Worm (Caenorhabditis elegans) whole organism, dauer: ENCODE measurements around the gene VB0395L.1.
"Not testable (repeated sequence)": the region's sequence is repeated elsewhere in the genome, so short reads cannot be mapped to it uniquely, and the experiment has no call there.

ENCODE experiments used
- unc-62 ChIP-seq: sonication (generic microtip); optimal IDR thresholded peaks from 2 replicates; lab custom pipeline; 2017; ENCODE audit warnings: missing biosample characterization, missing genetic modification reagents, missing genetic modification characterization

Gene VB0395L.1

ce11 chrX:16016796-16017195 is at the start of gene VB0395L.1, which contains the start of gene nhx-1:
TSS of gene VB0395L.1 (minus strand) at chrX:16016981.
TSS of gene nhx-1 (plus strand) at chrX:16017121.
- TF ChIP-seq unc-62 (GFP tag; lab: Kevin White, UChicago), result no peak

- TF ChIP-seq unc-62 (GFP tag; lab: Kevin White, UChicago), result not testable (repeated sequence)
These were observed 45.6 kb upstream of the VB0395L.1 start, which contains the start of gene T27A8.3 for ce11 chrX:16062385-16062784. TSS of gene T27A8.3 (plus strand) at chrX:16062685.

- no peak for TF ChIP-seq unc-62 (GFP tag; lab: Kevin White, UChicago)
These were observed 42.1 kb upstream of the VB0395L.1 start, which contains the start of gene T27A8.2 for ce11 chrX:16058845-16059244. TSS of gene T27A8.2 (minus strand) at chrX:16058945.

- TF ChIP-seq unc-62 (GFP tag; lab: Kevin White, UChicago), result peak; percentile 45
These were observed 39.6 kb upstream of the VB0395L.1 start for ce11 chrX:16056404-16056803.

ce11 chrX:16055245-16055644 is 38.5 kb upstream of the VB0395L.1 start, which contains the start of gene T27A8.7:
TSS of gene T27A8.7 (plus strand) at chrX:16055545.
- TF ChIP-seq unc-62 (GFP tag; lab: Kevin White, UChicago), result no peak

ce11 chrX:16049573-16049972 is 32.8 kb upstream of the VB0395L.1 start, which contains the start of gene cpd-2:
TSS of gene cpd-2 (plus strand) at chrX:16049873.
- TF ChIP-seq unc-62 (GFP tag; lab: Kevin White, UChicago), result no peak

ce11 chrX:16046379-16046778 is 29.6 kb upstream of the VB0395L.1 start:
- TF ChIP-seq unc-62 (GFP tag; lab: Kevin White, UChicago), result no peak

ce11 chrX:16044325-16044724 is 27.5 kb upstream of the VB0395L.1 start:
- no peak for TF ChIP-seq unc-62 (GFP tag; lab: Kevin White, UChicago)

- no peak for TF ChIP-seq unc-62 (GFP tag; lab: Kevin White, UChicago)
These were observed 25.7 kb upstream of the VB0395L.1 start for ce11 chrX:16042480-16042879.

- TF ChIP-seq unc-62 (GFP tag; lab: Kevin White, UChicago), result no peak
These were observed 25.0 kb upstream of the VB0395L.1 start for ce11 chrX:16041808-16042207.

- no peak for TF ChIP-seq unc-62 (GFP tag; lab: Kevin White, UChicago)
These were observed 23.5 kb upstream of the VB0395L.1 start, which contains the start of gene B0395.3 for ce11 chrX:16040207-16040716. TSS of gene B0395.3 (minus strand) at chrX:16040257.

ce11 chrX:16039173-16039572 is 22.4 kb upstream of the VB0395L.1 start:
- TF ChIP-seq unc-62 (GFP tag; lab: Kevin White, UChicago), result no peak

- no peak for TF ChIP-seq unc-62 (GFP tag; lab: Kevin White, UChicago)
These were observed 13.7 kb upstream of the VB0395L.1 start, which contains the start of gene mboa-1 for ce11 chrX:16030506-16030905. TSS of gene mboa-1 (plus strand) at chrX:16030806.

- TF ChIP-seq unc-62 (GFP tag; lab: Kevin White, UChicago), result no peak
These were observed 12.2 kb upstream of the VB0395L.1 start for ce11 chrX:16028980-16029379.

ce11 chrX:16024558-16024957 is 7.8 kb upstream of the VB0395L.1 start:
- no peak for TF ChIP-seq unc-62 (GFP tag; lab: Kevin White, UChicago)

ce11 chrX:16006529-16006928 is 10.3 kb downstream of the VB0395L.1 start, which contains the start of gene C09G1.4:
TSS of gene C09G1.4 (minus strand) at chrX:16006629.
- no peak for TF ChIP-seq unc-62 (GFP tag; lab: Kevin White, UChicago)

ce11 chrX:16002794-16003193 is 14.0 kb downstream of the VB0395L.1 start:
- TF ChIP-seq unc-62 (GFP tag; lab: Kevin White, UChicago), result no peak
